Worm (Caenorhabditis elegans) whole organism, mixed stage, embryonic: ENCODE measurements around the gene F32F2.4.

Experiments used
- bed-3 ChIP-seq: fragments of 200-800 bp; sonication (Bioruptor generic); optimal IDR thresholded peaks from 3 replicates; lab custom pipeline; 2018; ENCODE audit warnings: mild to moderate bottlenecking, missing genetic modification characterization, moderate library complexity, missing compliant biosample characterization
- ceh-39 ChIP-seq: fragments of 150-350 bp; optimal IDR thresholded peaks from 2 replicates; lab custom pipeline; 2014; ENCODE audit warnings: missing biosample characterization, missing genetic modification characterization
- ceh-43 ChIP-seq: fragments of 200-800 bp; sonication (Bioruptor generic); optimal IDR thresholded peaks from 2 replicates; lab custom pipeline; 2018; ENCODE audit warnings: mild to moderate bottlenecking, missing genetic modification characterization, moderate library complexity, missing compliant biosample characterization
- flh-1 ChIP-seq: fragments of 200-800 bp; sonication (Bioruptor generic); optimal IDR thresholded peaks from 2 replicates; lab custom pipeline; 2018; ENCODE audit warnings: mild to moderate bottlenecking, missing genetic modification characterization, moderate library complexity, missing compliant biosample characterization
- lsy-2 ChIP-seq: fragments of 150-350 bp; optimal IDR thresholded peaks from 2 replicates; lab custom pipeline; 2014; ENCODE audit warnings: missing biosample characterization, missing genetic modification characterization
- mep-1 ChIP-seq: fragments of 150-350 bp; optimal IDR thresholded peaks from 2 replicates; lab custom pipeline; 2017; ENCODE audit warnings: missing biosample characterization, missing genetic modification reagents, missing genetic modification characterization, inconsistent platforms
- nhr-237 ChIP-seq: fragments of 150-350 bp; optimal IDR thresholded peaks from 2 replicates; lab custom pipeline; 2014; ENCODE audit warnings: missing biosample characterization, missing genetic modification characterization
- nhr-76 ChIP-seq: sonication (generic microtip); optimal IDR thresholded peaks from 2 replicates; lab custom pipeline; 2017; ENCODE audit warnings: missing biosample characterization, missing genetic modification characterization
- unc-62 ChIP-seq: fragments of 150-350 bp; optimal IDR thresholded peaks from 2 replicates; lab custom pipeline; 2014; ENCODE audit warnings: missing biosample characterization, missing genetic modification reagents, missing genetic modification characterization
- ztf-11 ChIP-seq: fragments of 150-350 bp; optimal IDR thresholded peaks from 2 replicates; lab custom pipeline; 2014; ENCODE audit warnings: missing biosample characterization, missing genetic modification characterization

DNA sequence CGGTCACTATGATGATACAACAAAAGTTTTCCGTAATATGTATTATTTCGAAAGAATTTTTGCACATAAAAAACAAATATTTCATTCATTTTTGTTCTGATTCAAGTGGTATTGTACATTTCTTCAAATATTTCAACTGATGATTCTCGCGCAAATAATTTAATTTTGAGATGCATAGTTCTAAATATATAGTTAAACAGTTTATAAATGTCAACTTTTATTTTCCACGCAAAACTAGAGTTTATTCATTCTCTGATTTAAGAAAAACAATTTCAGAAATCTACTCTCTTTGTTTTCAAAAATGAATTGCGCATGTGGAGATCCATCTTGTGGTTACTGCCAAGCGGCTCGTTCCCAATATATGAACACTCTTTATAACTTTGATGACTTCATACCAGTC is 11.8 kb upstream of the F32F2.4 start, which contains the start of gene zip-5:
- TF ChIP-seq unc-62: no peak
- no peak for TF ChIP-seq nhr-237 (tag; lab: Kevin White, UChicago)
- no peak for TF ChIP-seq ceh-43
- no peak for TF ChIP-seq flh-1 (GFP tag; lab: Kevin White, UChicago)
- TF ChIP-seq bed-3 (GFP tag; lab: Kevin White, UChicago): no peak
- TF ChIP-seq ztf-11: no peak
- TF ChIP-seq nhr-76 (tag; lab: Kevin White, UChicago): no peak
- no peak for TF ChIP-seq lsy-2
- TF ChIP-seq mep-1 (tag; lab: Kevin White, UChicago): no peak
- no peak for TF ChIP-seq ceh-39 (tag; lab: Kevin White, UChicago)
